Worm (Caenorhabditis elegans) whole organism, young adult: Measurements from ENCODE around the gene asp-3.
A peak's percentile ranks its signal among the peaks of the same experiment; 100 is the strongest.

Experiments
- B0261.1 ChIP-seq: sonication (generic microtip); optimal IDR thresholded peaks from 2 replicates; lab custom pipeline; 2016; ENCODE audit warnings: mild to moderate bottlenecking, missing genetic modification characterization, moderate library complexity, missing compliant biosample characterization
- F22D6.2 ChIP-seq: sonication (generic microtip); optimal IDR thresholded peaks from 2 replicates; lab custom pipeline; 2016; ENCODE audit warnings: mild to moderate bottlenecking, missing genetic modification characterization, missing compliant biosample characterization
- F23B12.7 ChIP-seq: sonication (generic microtip); optimal IDR thresholded peaks from 2 replicates; lab custom pipeline; 2017; ENCODE audit warnings: missing genetic modification characterization, mild to moderate bottlenecking, missing compliant biosample characterization, antibody characterized with exemption, moderate library complexity; ENCODE audit not compliant: insufficient read depth
- F37B4.10 ChIP-seq: fragments of 200-800 bp; sonication (Bioruptor generic); IDR thresholded peaks from 2 replicates; pipeline ENCODE4 v1.3.6; 2022; ENCODE audit warnings: missing genetic modification characterization, missing compliant biosample characterization
- F49E8.2 ChIP-seq: sonication (generic microtip); optimal IDR thresholded peaks from 3 replicates; lab custom pipeline; 2017; ENCODE audit warnings: missing genetic modification characterization, mild to moderate bottlenecking, missing compliant biosample characterization, antibody characterized with exemption, moderate library complexity; ENCODE audit not compliant: insufficient read depth
- F52B5.7 ChIP-seq: sonication (generic microtip); optimal IDR thresholded peaks from 2 replicates; lab custom pipeline; 2016; ENCODE audit warnings: mild to moderate bottlenecking, missing genetic modification characterization, missing compliant biosample characterization
- F55B11.4 ChIP-seq: sonication (generic microtip); optimal IDR thresholded peaks from 2 replicates; lab custom pipeline; 2016; ENCODE audit warnings: missing compliant biosample characterization, missing genetic modification characterization, borderline replicate concordance; ENCODE audit not compliant: insufficient read depth
- F57A8.1 ChIP-seq: fragments of 200-800 bp; sonication (Bioruptor generic); optimal IDR thresholded peaks from 2 replicates; lab custom pipeline; 2018; ENCODE audit warnings: mild to moderate bottlenecking, missing genetic modification characterization, moderate library complexity, missing compliant biosample characterization
- K11D2.4 ChIP-seq: fragments of 200-800 bp; sonication (Bioruptor generic); IDR thresholded peaks from 2 replicates; pipeline ENCODE4 v1.3.6; 2022; ENCODE audit warnings: missing genetic modification reagents, missing genetic modification characterization, missing compliant biosample characterization
- K12H6.12 ChIP-seq: fragments of 200-800 bp; sonication (Bioruptor generic); optimal IDR thresholded peaks from 2 replicates; lab custom pipeline; 2018; ENCODE audit warnings: mild to moderate bottlenecking, missing genetic modification characterization, missing compliant biosample characterization
- Y53G8AR.9 ChIP-seq: fragments of 200-800 bp; sonication (Bioruptor generic); conservative IDR thresholded peaks from 2 replicates; pipeline ENCODE4 v1.3.6; 2022; ENCODE audit warnings: missing genetic modification reagents, missing genetic modification characterization, missing compliant biosample characterization
- Y95B8A.8 ChIP-seq: fragments of 200-800 bp; sonication (Bioruptor generic); IDR thresholded peaks from 2 replicates; pipeline ENCODE4 v1.3.6; 2022; ENCODE audit warnings: missing genetic modification reagents, missing genetic modification characterization, missing compliant biosample characterization
- akir-1 ChIP-seq: fragments of 200-800 bp; sonication (Bioruptor generic); optimal IDR thresholded peaks from 2 replicates; lab custom pipeline; 2018; ENCODE audit warnings: mild to moderate bottlenecking, missing genetic modification characterization, moderate library complexity, missing compliant biosample characterization
- aptf-2 ChIP-seq: fragments of 200-800 bp; sonication (Bioruptor generic); conservative IDR thresholded peaks from 2 replicates; pipeline ENCODE4 v1.3.6; 2022; ENCODE audit warnings: missing genetic modification reagents, missing genetic modification characterization, missing compliant biosample characterization
- atf-7 ChIP-seq: sonication (generic microtip); optimal IDR thresholded peaks from 2 replicates; lab custom pipeline; 2017; ENCODE audit warnings: mild to moderate bottlenecking, missing genetic modification characterization, missing compliant biosample characterization
- attf-3 ChIP-seq: fragments of 200-800 bp; sonication (Bioruptor generic); conservative IDR thresholded peaks from 2 replicates; pipeline ENCODE4 v1.3.6; 2022; ENCODE audit warnings: missing genetic modification reagents, missing genetic modification characterization, missing compliant biosample characterization
- attf-6 ChIP-seq: fragments of 200-800 bp; sonication (Bioruptor generic); IDR thresholded peaks from 2 replicates; pipeline ENCODE4 v1.3.6; 2022; ENCODE audit warnings: missing genetic modification reagents, missing genetic modification characterization, missing compliant biosample characterization
- ceh-79 ChIP-seq: sonication (generic microtip); optimal IDR thresholded peaks from 2 replicates; lab custom pipeline; 2017; ENCODE audit warnings: mild to moderate bottlenecking, missing genetic modification characterization, missing compliant biosample characterization
- chd-7 ChIP-seq: sonication (generic microtip); optimal IDR thresholded peaks from 2 replicates; lab custom pipeline; 2016; ENCODE audit warnings: mild to moderate bottlenecking, missing genetic modification characterization, moderate library complexity, missing compliant biosample characterization
- dpff-1 ChIP-seq: sonication (generic microtip); optimal IDR thresholded peaks from 2 replicates; lab custom pipeline; 2017; ENCODE audit warnings: mild to moderate bottlenecking, missing genetic modification characterization, missing compliant biosample characterization
- dpl-1 ChIP-seq: fragments of 150-350 bp; optimal IDR thresholded peaks from 2 replicates; lab custom pipeline; 2014; ENCODE audit warnings: missing biosample characterization, missing genetic modification reagents, missing genetic modification characterization
- egrh-3 ChIP-seq: fragments of 200-800 bp; sonication (Bioruptor generic); IDR thresholded peaks from 2 replicates; pipeline ENCODE4 v1.3.6; 2022; ENCODE audit warnings: missing genetic modification reagents, missing genetic modification characterization, missing compliant biosample characterization
- fkh-3 ChIP-seq: sonication (generic microtip); optimal IDR thresholded peaks from 2 replicates; lab custom pipeline; 2016; ENCODE audit warnings: mild to moderate bottlenecking, missing genetic modification characterization, missing compliant biosample characterization
- hlh-12 ChIP-seq: sonication (generic microtip); optimal IDR thresholded peaks from 2 replicates; lab custom pipeline; 2016; ENCODE audit warnings: missing genetic modification characterization, missing compliant biosample characterization
- hmg-20 ChIP-seq: fragments of 200-800 bp; sonication (Bioruptor generic); IDR thresholded peaks from 2 replicates; pipeline ENCODE4 v1.3.6; 2022; ENCODE audit warnings: missing genetic modification reagents, missing genetic modification characterization, missing compliant biosample characterization
- madf-8 ChIP-seq: fragments of 200-800 bp; sonication (Bioruptor generic); conservative IDR thresholded peaks from 2 replicates; pipeline ENCODE4 v1.3.6; 2022; ENCODE audit warnings: missing genetic modification reagents, missing genetic modification characterization, missing compliant biosample characterization
- mcd-1 ChIP-seq: fragments of 200-800 bp; sonication (Bioruptor generic); IDR thresholded peaks from 2 replicates; pipeline ENCODE4 v1.3.6; 2022; ENCODE audit warnings: missing genetic modification reagents, missing genetic modification characterization, missing compliant biosample characterization
- mxl-1 ChIP-seq: sonication (generic microtip); optimal IDR thresholded peaks from 2 replicates; lab custom pipeline; 2016; ENCODE audit warnings: missing genetic modification characterization, missing compliant biosample characterization
- nhr-120 ChIP-seq: fragments of 200-800 bp; sonication (Bioruptor generic); IDR thresholded peaks from 2 replicates; pipeline ENCODE4 v1.3.6; 2022; ENCODE audit warnings: missing genetic modification characterization, missing compliant biosample characterization
- nhr-90 ChIP-seq: sonication (generic microtip); optimal IDR thresholded peaks from 2 replicates; lab custom pipeline; 2016; ENCODE audit warnings: missing genotype, mild to moderate bottlenecking, missing genetic modification characterization, missing compliant biosample characterization
- pbrm-1 ChIP-seq: fragments of 200-800 bp; sonication (Bioruptor generic); IDR thresholded peaks from 2 replicates; pipeline ENCODE4 v1.3.6; 2022; ENCODE audit warnings: missing genetic modification reagents, missing genetic modification characterization, missing compliant biosample characterization
- pha-4 ChIP-seq: fragments of 150-350 bp; sonication (generic microtip); optimal IDR thresholded peaks from 2 replicates; lab custom pipeline; 2014; ENCODE audit warnings: missing biosample characterization, missing genetic modification reagents, missing genetic modification characterization
- rcor-1 ChIP-seq: fragments of 200-800 bp; sonication (Bioruptor generic); IDR thresholded peaks from 2 replicates; pipeline ENCODE4 v1.3.6; 2022; ENCODE audit warnings: missing genetic modification reagents, missing genetic modification characterization, missing compliant biosample characterization
- repo-1 ChIP-seq: sonication (generic microtip); optimal IDR thresholded peaks from 2 replicates; lab custom pipeline; 2017; ENCODE audit warnings: mild to moderate bottlenecking, missing genetic modification characterization, missing compliant biosample characterization
- sdz-38 ChIP-seq: sonication (generic microtip); optimal IDR thresholded peaks from 2 replicates; lab custom pipeline; 2016; ENCODE audit warnings: missing genotype, missing genetic modification characterization, missing compliant biosample characterization
- snpc-4 ChIP-seq, 5 experiments: fragments of 150-350 bp in 1 of 5; sonication (generic microtip) in 4 of 5; optimal IDR thresholded peaks; 2 replicates each; lab custom pipeline; 2014 to 2018; ENCODE audit warnings: missing genetic modification characterization in 5 of 5, missing biosample characterization in 3 of 5, antibody characterized with exemption in 2 of 5, mild to moderate bottlenecking in 2 of 5, missing compliant biosample characterization in 2 of 5, missing genotype in 2 of 5, moderate library complexity in 2 of 5, missing genetic modification reagents in 1 of 5
- somi-1 ChIP-seq: fragments of 200-800 bp; sonication (Bioruptor generic); optimal IDR thresholded peaks from 2 replicates; lab custom pipeline; 2018; ENCODE audit warnings: mild to moderate bottlenecking, missing genetic modification characterization, missing compliant biosample characterization
- sptf-2 ChIP-seq: fragments of 200-800 bp; sonication (Bioruptor generic); optimal IDR thresholded peaks from 2 replicates; lab custom pipeline; 2018; ENCODE audit warnings: mild to moderate bottlenecking, missing genetic modification characterization, missing compliant biosample characterization
- tbp1 ChIP-seq: fragments of 200-800 bp; sonication (Bioruptor generic); optimal IDR thresholded peaks from 2 replicates; lab custom pipeline; 2018; ENCODE audit warnings: mild to moderate bottlenecking, missing genetic modification characterization, missing compliant biosample characterization
- tbx-9 ChIP-seq: sonication (generic microtip); optimal IDR thresholded peaks from 2 replicates; lab custom pipeline; 2016; ENCODE audit warnings: borderline replicate concordance, missing genetic modification characterization, inconsistent platforms, missing compliant biosample characterization
- zfh-2 ChIP-seq: fragments of 200-800 bp; sonication (Bioruptor generic); conservative IDR thresholded peaks from 2 replicates; pipeline ENCODE4 v1.3.6; 2022; ENCODE audit warnings: missing genetic modification reagents, missing genetic modification characterization, missing compliant biosample characterization
- ztf-25 ChIP-seq: fragments of 200-800 bp; sonication (Bioruptor generic); IDR thresholded peaks from 2 replicates; pipeline ENCODE4 v1.3.6; 2022; ENCODE audit warnings: missing genetic modification reagents, missing genetic modification characterization, missing compliant biosample characterization
- ztf-3 ChIP-seq: fragments of 200-800 bp; sonication (Bioruptor generic); optimal IDR thresholded peaks from 2 replicates; lab custom pipeline; 2018; ENCODE audit warnings: mild to moderate bottlenecking, missing genetic modification characterization, missing compliant biosample characterization
- ztf-6 ChIP-seq: fragments of 200-800 bp; sonication (Bioruptor generic); IDR thresholded peaks from 2 replicates; pipeline ENCODE4 v1.3.6; 2022; ENCODE audit warnings: missing genetic modification reagents, missing genetic modification characterization, missing compliant biosample characterization

asp-3 gene

DNA sequence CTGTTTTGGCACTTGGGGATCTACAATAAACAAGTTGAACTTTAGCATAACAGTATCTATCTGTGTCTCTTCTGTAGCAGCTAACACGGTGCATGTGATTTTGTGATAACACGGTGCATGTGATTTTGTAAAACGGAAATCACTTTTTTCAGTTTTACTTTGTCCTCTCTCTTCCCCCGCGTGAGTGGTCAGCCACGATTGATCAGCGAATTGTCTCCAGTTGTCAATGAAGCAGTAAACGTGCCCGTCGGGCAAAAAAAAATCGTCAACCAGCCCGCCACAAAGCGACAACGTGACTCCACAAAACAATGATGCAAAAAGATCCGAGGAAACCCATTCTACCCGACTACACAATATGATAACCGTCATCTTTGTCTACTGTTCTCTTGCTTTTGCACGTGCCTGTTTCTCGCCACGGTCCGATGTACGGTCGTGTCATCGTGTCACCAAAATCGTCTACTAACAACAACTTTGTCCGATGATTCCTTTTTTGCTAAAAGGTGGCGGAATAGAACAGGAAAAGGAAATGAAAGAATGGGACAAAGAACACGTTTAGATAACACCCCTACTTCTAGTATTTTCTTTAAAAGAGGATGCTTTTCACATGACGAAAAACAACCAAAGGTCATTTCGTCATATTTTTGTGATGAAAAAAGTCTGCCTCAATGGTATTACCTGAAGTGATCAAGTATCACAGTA, 41.6 kb upstream of the asp-3 start (continued):
- TF ChIP-seq rcor-1 (GFP tag; lab: Robert Waterston, UW) (0 out of 2 replicates have a peak, but pooled peaks have one; percentile 18), zfh-2 (GFP tag; lab: Robert Waterston, UW) (peak; percentile 64), ztf-6 (GFP tag; lab: Robert Waterston, UW) (no peak), Y53G8AR.9 (GFP tag; lab: Robert Waterston, UW) (peak; percentile 84), chd-7 (tag; lab: Kevin White, UChicago) (peak; percentile 90), F22D6.2 (tag; lab: Kevin White, UChicago) (peak; percentile 90), repo-1 (tag; lab: Kevin White, UChicago) (peak; percentile 65), ztf-3 (no peak), K12H6.12 (tag; lab: Kevin White, UChicago) (peak; percentile 8), pha-4 (tag; lab: Kevin White, UChicago) (no peak), ceh-79 (tag; lab: Kevin White, UChicago) (no peak), hmg-20 (GFP tag; lab: Robert Waterston, UW) (0 out of 2 replicates have a peak, but pooled peaks have one; percentile 15)
- TF ChIP-seq, all 124 proteins: peak for 41

- TF ChIP-seq rcor-1 (GFP tag; lab: Robert Waterston, UW) (no peak), F49E8.2 (tag; lab: Kevin White, UChicago) (no peak), ztf-25 (GFP tag; lab: Robert Waterston, UW) (no peak), dpl-1 (GFP tag; lab: Kevin White, UChicago) (no peak), F57A8.1 (GFP tag; lab: Kevin White, UChicago) (no peak), dpff-1 (tag; lab: Kevin White, UChicago) (no peak), akir-1 (GFP tag; lab: Kevin White, UChicago) (peak; percentile 32), sptf-2 (GFP tag; lab: Kevin White, UChicago) (no peak), fkh-3 (tag; lab: Kevin White, UChicago) (no peak), attf-6 (no peak), aptf-2 (GFP tag; lab: Robert Waterston, UW) (no peak), somi-1 (GFP tag; lab: Kevin White, UChicago) (peak; percentile 89), Y53G8AR.9 (GFP tag; lab: Robert Waterston, UW) (0 out of 2 replicates have a peak, but pooled peaks have one; percentile 51), hlh-12 (no peak), pbrm-1 (GFP tag; lab: Robert Waterston, UW) (peak; percentile 10; the same call in 1 of the 2 replicates), snpc-4 (GFP tag; optimal IDR thresholded peaks at IDR 0.05; lab: Kevin White, UChicago) (no peak), snpc-4 (tag; optimal IDR thresholded peaks at IDR 0.05; lab: Kevin White, UChicago) (peak in 1 of 4 experiments; percentile 12), mxl-1 (tag; lab: Kevin White, UChicago) (no peak), chd-7 (tag; lab: Kevin White, UChicago) (peak; percentile 86), nhr-120 (GFP tag; lab: Robert Waterston, UW) (no peak), tbx-9 (no peak), atf-7 (peak; percentile 81), madf-8 (GFP tag; lab: Robert Waterston, UW) (no peak), F52B5.7 (tag; lab: Kevin White, UChicago) (no peak), B0261.1 (tag; lab: Kevin White, UChicago) (no peak), F55B11.4 (tag; lab: Kevin White, UChicago) (no peak), attf-3 (no peak), K11D2.4 (GFP tag; lab: Robert Waterston, UW) (peak; percentile 74), sdz-38 (no peak), F37B4.10 (no peak), egrh-3 (GFP tag; lab: Robert Waterston, UW) (peak; percentile 45; the same call in 1 of the 2 replicates), tbp1 (GFP tag; lab: Kevin White, UChicago) (peak; percentile 52), mcd-1 (peak; percentile 43), ztf-3 (peak; percentile 66), Y95B8A.8 (GFP tag; lab: Robert Waterston, UW) (peak; percentile 40; the same call in 1 of the 2 replicates), F23B12.7 (tag; lab: Kevin White, UChicago) (no peak), nhr-90 (tag; lab: Kevin White, UChicago) (no peak)
These were observed 40.7 kb upstream of the asp-3 start for ce11 chrX:6750145-6750544.
